Fruit fly (Drosophila melanogaster) whole organism, larva: Measurements from ENCODE around the gene Rpp20.
A peak's percentile ranks its signal among the peaks of the same experiment; 100 is the strongest.

Source experiments
- noc ChIP-seq: fragments of 200-800 bp; sonication (Bioruptor generic); optimal IDR thresholded peaks from 3 replicates; lab custom pipeline; 2019; ENCODE audit warnings: missing biosample characterization, mild to moderate bottlenecking, missing genetic modification characterization, moderate library complexity

Rpp20 gene

DNA sequence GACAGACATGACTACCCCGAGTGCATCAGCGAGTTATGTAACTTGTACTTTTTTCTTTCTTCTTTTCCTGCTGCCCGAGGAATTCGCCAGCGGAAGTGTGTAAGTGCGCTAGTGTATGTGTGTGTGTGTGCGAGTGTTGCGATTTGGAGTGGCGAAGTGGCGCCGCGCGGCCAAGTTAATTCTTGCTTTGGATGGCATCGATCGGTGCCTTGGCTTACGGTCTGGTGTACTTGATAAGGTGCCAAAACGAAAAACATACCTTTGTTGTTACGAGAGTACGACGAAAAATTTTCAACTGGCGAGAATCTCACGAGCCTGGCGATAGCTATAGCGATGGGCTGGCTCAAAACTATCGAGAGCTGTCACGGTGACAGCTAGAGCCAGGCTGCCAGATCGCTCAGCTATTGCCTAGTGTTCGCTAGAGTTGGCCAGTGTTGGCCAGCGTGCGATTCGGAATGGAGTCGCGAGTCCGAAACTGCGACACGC lies at the start of gene Rpp20, which contains the start of the genes CG18809, COX6B and CG33932:
Rpp20 (plus strand) TSS at position 429 of the 486 bp plus-strand sequence.
CG18809 (minus strand) TSS at position 333 of the 486 bp plus-strand sequence.
COX6B (minus strand) TSS at position 333 of the 486 bp plus-strand sequence.
CG33932 (plus strand) TSS at position 429 of the 486 bp plus-strand sequence.
- peak; percentile 47 for TF ChIP-seq noc (tag; lab: Kevin White, UChicago)

dm6 chrX:19694792-19695558 lies 49.3 kb upstream of the Rpp20 start, which contains the start of gene CG14229:
CG14229 (minus strand) TSS chrX:19695250.
- no peak for TF ChIP-seq noc (tag; lab: Kevin White, UChicago)

- no peak for TF ChIP-seq noc (tag; lab: Kevin White, UChicago)
Measured at dm6 chrX:19696845-19697244, 47.4 kb upstream of the Rpp20 start, which contains the start of gene Cdc42. Cdc42 (plus strand) TSS chrX:19697091.

- no peak for TF ChIP-seq noc (tag; lab: Kevin White, UChicago)
Measured at dm6 chrX:19697255-19697877, 46.9 kb upstream of the Rpp20 start.

dm6 chrX:19701611-19702010 lies 42.6 kb upstream of the Rpp20 start, which contains the start of gene Tcs4:
Tcs4 (minus strand) TSS chrX:19701755.
- TF ChIP-seq noc (tag; lab: Kevin White, UChicago) = no peak

DNA sequence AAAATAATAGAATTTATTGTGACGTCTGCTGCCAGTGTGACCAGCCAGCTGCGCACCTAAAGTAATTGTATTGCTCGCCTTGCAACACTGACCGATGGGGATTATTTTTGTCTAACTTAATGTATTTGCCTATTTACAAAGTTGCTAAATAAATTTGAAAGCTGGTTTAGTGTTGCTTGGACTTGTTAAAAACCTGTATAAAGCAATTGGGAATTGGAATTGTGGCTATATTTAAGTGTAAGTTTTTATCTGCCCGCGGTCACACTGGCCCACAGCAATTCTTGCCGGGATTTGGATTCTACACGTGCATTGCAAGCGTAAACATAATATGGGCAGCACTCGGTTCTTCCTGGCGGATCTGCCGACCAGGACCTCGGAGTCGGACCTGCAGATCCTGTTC lies 40.1 kb upstream of the Rpp20 start, which contains the start of the genes CG14230 and CG14232:
CG14230 (plus strand) TSS at position 94 of the 400 bp plus-strand sequence.
CG14232 (minus strand) TSS at position 177 of the 400 bp plus-strand sequence.
- peak; percentile 16 for TF ChIP-seq noc (tag; lab: Kevin White, UChicago)

DNA sequence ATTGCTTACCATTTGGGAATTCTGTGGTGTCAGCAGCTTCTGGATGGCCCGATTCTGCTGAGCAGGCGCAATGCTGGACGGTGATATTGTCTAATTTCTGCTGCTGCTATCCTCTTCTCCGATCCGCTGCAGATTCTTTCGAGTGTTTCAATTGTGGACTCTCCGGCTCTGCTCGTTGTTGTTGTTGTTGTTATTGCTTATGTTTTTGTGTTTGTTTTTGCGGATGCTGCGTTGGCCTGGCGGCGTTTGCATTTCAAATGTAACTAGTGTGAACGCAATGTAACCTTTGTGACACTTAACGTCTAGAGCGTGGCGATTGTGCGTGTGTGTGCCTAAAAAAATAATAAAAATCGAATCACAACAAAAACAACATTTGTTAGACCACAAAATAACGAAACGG lies 32.3 kb upstream of the Rpp20 start:
- TF ChIP-seq noc (tag; lab: Kevin White, UChicago) = no peak

DNA sequence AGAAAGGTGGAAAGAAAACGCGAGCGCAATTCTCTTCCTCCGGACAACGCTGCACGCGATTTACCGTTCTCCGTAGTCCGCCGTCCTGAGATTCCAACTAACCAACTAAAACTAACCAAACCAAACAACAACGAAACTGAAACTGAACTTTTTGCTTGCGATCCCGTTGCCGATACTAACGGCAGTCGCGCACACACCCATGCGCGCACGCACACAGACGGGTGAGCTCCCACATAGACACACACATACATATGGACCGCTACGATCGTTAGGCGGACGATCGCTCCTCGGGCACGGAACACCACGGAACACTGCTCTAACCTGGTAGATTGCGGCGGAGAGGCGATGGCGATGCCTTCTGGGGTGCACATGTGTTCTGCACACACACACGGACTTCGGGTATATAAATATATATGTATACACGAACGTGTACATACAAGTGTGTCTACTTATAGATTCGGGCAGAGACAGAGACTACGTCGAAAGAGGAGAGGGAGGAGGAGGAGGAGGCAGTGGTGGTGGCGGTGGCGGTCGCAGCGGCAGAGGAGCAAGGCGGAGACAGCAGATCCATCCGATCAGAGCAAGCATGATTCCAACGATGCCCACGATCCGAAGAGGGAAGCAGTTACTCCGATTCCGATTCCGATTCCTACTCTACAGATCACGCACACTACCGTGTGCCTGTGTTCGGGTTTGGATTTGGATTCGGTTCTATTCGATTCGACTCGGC lies 31.2 kb upstream of the Rpp20 start, which contains the start of gene meso18E:
meso18E (minus strand) TSS at position 148 of the 730 bp plus-strand sequence.
- no peak for TF ChIP-seq noc (tag; lab: Kevin White, UChicago)

DNA sequence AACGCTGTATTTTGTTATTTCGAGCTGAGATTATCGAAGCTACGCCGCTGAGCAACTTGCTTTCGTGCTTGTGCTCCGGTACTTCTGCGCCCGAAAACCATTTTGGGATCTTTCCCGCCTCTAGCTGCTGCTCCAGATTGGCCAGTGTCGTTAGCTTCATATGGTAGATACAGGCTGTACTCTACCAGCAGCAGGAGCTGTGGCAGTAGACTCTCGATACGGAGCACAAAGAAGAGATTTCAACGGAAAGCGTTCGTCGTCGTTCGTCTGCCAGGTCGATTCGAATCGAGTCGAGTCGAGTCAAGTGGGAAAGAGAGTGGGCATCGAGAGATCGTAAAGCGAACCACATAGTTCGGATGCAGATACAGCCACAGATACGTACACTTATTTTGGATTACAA lies 29.4 kb upstream of the Rpp20 start:
- TF ChIP-seq noc (tag; lab: Kevin White, UChicago) = no peak

DNA sequence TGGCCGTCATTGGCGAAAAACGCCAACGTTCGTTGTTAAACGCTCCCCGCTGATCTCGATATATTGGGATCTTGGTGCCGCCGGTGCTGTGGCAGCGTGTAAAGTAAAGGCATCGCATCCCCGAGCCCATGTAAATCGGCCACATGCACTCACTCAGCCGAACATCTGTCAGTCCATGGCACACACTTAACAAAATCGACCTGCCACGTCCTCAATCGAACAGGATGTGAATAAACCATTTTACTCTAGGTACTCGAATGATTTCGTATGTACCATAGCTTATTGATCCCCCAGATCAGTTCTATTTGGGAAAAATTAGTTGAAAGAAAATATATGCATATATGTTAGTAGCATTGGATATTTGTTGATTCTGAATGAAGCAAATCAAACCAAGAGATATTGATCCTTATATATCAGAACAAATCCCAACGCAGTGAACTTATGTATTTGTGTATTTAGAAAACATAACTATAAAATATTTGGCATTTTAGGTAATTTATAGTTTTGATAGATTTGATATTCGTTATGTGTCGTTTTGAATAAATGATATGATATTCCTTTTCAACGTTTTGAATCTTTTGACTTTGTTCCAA lies 27.8 kb upstream of the Rpp20 start:
- no peak for TF ChIP-seq noc (tag; lab: Kevin White, UChicago)

DNA sequence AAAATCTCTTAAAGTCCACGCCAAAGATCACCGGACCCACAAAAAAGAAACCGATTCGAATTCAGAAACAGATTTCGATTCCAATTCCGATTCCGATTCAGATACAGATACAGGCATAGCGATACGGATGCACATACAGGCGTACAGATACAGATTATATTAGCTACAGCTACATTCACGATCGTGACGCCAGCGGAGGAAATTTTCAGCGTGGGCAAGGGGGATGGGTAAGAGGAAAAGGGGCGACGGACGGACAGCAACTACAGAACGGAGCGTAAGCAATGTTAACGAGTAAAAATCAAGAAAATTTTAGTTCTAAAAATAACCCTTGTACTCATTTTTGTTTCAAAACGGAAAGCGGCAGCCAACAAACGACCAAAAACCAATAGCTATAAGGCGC lies 27.2 kb upstream of the Rpp20 start:
- TF ChIP-seq noc (tag; lab: Kevin White, UChicago) = no peak

DNA sequence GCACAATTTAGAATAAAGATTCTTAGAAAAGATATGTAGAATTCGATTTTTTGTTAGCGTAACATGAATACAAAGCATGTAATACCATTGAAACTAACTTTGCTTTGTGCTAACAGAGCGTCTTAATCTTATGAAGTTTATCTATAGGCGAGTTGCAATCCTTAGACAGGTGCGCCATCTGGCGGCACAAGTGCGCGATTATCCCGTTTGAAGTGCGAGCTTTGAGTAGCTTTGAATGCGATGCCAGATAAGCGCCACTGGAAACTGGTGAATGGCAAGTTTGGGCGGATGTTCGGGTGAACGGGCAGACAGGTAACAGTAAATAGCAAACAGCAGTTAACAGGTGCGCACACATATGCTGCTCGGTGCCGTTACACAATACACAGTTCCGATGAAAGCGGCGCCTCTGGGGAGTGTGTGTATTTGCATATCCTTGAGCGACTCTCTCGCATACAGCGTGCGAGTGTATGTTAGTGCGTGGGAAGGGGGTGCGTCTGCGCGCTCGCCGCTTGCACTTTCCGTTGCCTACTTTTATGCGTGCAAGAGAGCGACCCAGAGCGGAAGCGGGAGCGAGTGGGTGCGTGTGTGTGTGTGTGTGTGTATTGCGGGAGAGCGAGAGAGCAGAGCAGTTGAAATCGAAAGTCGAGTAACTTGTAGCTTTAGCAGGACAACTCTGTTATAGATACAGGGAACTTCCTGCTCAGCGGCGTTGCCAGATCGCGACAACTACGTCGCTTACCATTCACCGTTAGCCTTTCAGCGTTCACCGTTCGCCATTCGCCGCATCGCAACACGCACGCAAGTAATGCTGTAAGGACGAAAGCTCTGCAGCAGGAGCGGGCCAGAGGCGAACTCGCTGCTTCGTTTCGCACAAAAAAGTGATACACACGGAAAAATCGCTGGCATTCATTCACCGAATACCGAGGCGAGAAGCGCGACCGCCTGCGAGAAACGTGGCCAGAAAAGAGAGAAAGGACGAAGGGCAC lies 25.9 kb upstream of the Rpp20 start, which contains the start of gene CG12531:
CG12531 (plus strand) TSS at position 936 of the 986 bp plus-strand sequence.
- TF ChIP-seq noc (tag; lab: Kevin White, UChicago) = no peak

DNA sequence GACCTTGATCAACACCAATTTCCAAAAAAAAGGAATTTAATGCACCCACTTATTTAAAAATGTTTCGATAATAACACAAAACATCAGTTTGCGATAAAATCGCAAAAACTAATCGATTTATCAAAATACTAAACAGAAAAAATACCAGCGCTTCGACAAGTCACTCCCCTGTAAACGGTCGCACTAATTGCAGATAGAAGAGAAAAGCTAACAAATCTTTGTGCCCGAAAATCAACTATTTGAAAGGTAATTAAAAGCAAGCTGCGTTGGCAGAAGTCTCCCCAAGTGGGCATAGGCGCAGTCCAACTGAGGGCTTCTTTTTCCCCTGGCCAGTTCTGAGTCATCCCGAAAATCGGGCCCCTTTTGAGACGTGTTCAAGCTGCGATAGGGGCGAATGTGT lies 13.4 kb upstream of the Rpp20 start, which contains the start of gene AP-1-2beta:
AP-1-2beta (plus strand) TSS at position 161 of the 400 bp plus-strand sequence.
- no peak for TF ChIP-seq noc (tag; lab: Kevin White, UChicago)
